Fruit fly (Drosophila melanogaster): ENCODE data around the gene Cad96Cb.

- no peak for TF ChIP-seq CG32264 (GFP tag; optimal IDR thresholded peaks at IDR 0.05)
- no peak for TF ChIP-seq Myc (optimal IDR thresholded peaks at IDR 0.05)
Measured at dm6 chr3R:25235362-25235761, 3.2 kb upstream of the Cad96Cb start, which contains the start of gene Sil1.

All from whole organism, wandering third instar larva.